Fruit fly (Drosophila melanogaster) whole organism, pupa: ENCODE data around the gene TyrRS.

Experiments
- CG10348 ChIP-seq: fragments of 200-800 bp; sonication (Bioruptor generic); IDR thresholded peaks from 2 replicates; pipeline ENCODE4 v1.3.6; 2022; ENCODE audit warnings: missing biosample characterization, missing genetic modification characterization
- CG12605 ChIP-seq: fragments of 200-800 bp; sonication (Bioruptor generic); IDR thresholded peaks from 2 replicates; pipeline ENCODE4 v1.3.6; 2022; ENCODE audit warnings: missing biosample characterization, missing genetic modification characterization
- CG15710 ChIP-seq: fragments of 200-800 bp; sonication (Bioruptor generic); optimal IDR thresholded peaks from 2 replicates; lab custom pipeline; 2018; ENCODE audit warnings: missing biosample characterization, mild to moderate bottlenecking, missing genetic modification characterization, moderate library complexity
- CG17806 ChIP-seq: fragments of 200-800 bp; sonication (Bioruptor generic); optimal IDR thresholded peaks from 2 replicates; lab custom pipeline; 2018; ENCODE audit warnings: missing biosample characterization, mild to moderate bottlenecking, missing genetic modification characterization, moderate library complexity
- CG4496 ChIP-seq: fragments of 200-800 bp; sonication (Bioruptor generic); IDR thresholded peaks from 3 replicates; pipeline ENCODE4 v1.3.6; 2022; ENCODE audit warnings: missing biosample characterization, missing genetic modification characterization
- CG8301 ChIP-seq: fragments of 200-800 bp; sonication (Bioruptor generic); optimal IDR thresholded peaks from 2 replicates; lab custom pipeline; 2018; ENCODE audit warnings: missing biosample characterization, mild to moderate bottlenecking, missing genetic modification characterization
- CG9948 ChIP-seq: fragments of 200-800 bp; sonication (Bioruptor generic); optimal IDR thresholded peaks from 2 replicates; lab custom pipeline; 2018; ENCODE audit warnings: missing biosample characterization, mild to moderate bottlenecking, missing genetic modification characterization, moderate library complexity
- D1 ChIP-seq: fragments of 200-800 bp; sonication (Bioruptor generic); optimal IDR thresholded peaks from 2 replicates; lab custom pipeline; 2018; ENCODE audit warnings: missing biosample characterization, mild to moderate bottlenecking, missing genetic modification characterization, moderate library complexity
- EcR ChIP-seq: fragments of 200-800 bp; sonication (Bioruptor generic); optimal IDR thresholded peaks from 3 replicates; lab custom pipeline; 2019; ENCODE audit warnings: missing biosample characterization, missing genetic modification characterization, mild to moderate bottlenecking, moderate library complexity, missing genetic modification reagents
- Pif1A ChIP-seq: fragments of 200-800 bp; sonication (Bioruptor generic); optimal IDR thresholded peaks from 3 replicates; lab custom pipeline; 2016; ENCODE audit warnings: missing biosample characterization, missing genetic modification characterization
- Pif1B ChIP-seq: fragments of 200-800 bp; sonication (Bioruptor generic); optimal IDR thresholded peaks from 3 replicates; lab custom pipeline; 2016; ENCODE audit warnings: missing biosample characterization, missing genetic modification characterization
- Snoo ChIP-seq: fragments of 200-800 bp; sonication (Bioruptor generic); optimal IDR thresholded peaks from 3 replicates; lab custom pipeline; 2017; ENCODE audit warnings: missing biosample characterization, mild to moderate bottlenecking, missing genetic modification characterization, inconsistent platforms
- fd96Ca ChIP-seq: fragments of 200-800 bp; sonication (Bioruptor generic); IDR thresholded peaks from 3 replicates; pipeline ENCODE4 v1.3.6; 2022; ENCODE audit warnings: missing biosample characterization, missing genetic modification characterization
- gl ChIP-seq: fragments of 200-800 bp; sonication (Bioruptor generic); optimal IDR thresholded peaks from 2 replicates; lab custom pipeline; 2018; ENCODE audit warnings: missing biosample characterization, mild to moderate bottlenecking, missing genetic modification characterization

Gene TyrRS

DNA sequence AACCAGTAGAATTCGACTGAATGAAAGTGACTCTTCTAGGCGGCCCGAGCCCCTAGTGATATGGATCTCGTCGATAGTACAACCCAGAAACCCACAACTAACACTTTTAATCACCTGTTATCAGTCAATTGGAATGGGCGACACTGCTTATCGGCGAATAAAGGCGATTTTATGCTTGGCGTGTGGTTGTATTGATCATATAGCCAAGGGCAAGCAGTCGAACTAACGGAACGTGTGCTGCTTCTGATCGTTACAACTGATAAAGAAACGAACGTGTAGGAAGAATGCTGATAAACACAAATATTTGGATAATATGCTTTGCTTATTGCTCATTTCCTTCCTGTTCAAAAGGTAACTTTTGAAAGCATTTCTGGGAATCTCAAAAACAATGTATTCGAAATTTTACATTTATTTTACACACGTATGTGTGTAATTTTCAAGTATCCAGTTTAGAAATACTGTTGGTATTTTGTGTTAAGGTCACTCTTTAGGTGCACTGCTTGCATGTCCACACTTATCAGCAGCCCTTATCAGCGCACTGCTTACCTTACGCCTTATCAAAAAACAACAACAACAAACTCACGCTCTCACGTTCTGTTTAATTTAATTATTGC, 37.8 kb downstream of the TyrRS start, which contains the start of gene Agpat4:
Gene Agpat4 (minus strand): TSS at position 387 of the 614 bp plus-strand sequence.
- no peak for TF ChIP-seq Snoo (tag; lab: Kevin White, UChicago)
- no peak for TF ChIP-seq CG8301 (tag; lab: Kevin White, UChicago)
- TF ChIP-seq CG9948 (tag; lab: Kevin White, UChicago), result no peak
- TF ChIP-seq CG15710 (tag; lab: Kevin White, UChicago), result no peak
- no peak for TF ChIP-seq CG10348 (GFP tag; lab: Robert Waterston, UW)
- no peak for TF ChIP-seq fd96Ca
- TF ChIP-seq CG17806 (tag; lab: Kevin White, UChicago), result no peak
- TF ChIP-seq Pif1A (GFP tag; lab: Kevin White, UChicago), result no peak

DNA sequence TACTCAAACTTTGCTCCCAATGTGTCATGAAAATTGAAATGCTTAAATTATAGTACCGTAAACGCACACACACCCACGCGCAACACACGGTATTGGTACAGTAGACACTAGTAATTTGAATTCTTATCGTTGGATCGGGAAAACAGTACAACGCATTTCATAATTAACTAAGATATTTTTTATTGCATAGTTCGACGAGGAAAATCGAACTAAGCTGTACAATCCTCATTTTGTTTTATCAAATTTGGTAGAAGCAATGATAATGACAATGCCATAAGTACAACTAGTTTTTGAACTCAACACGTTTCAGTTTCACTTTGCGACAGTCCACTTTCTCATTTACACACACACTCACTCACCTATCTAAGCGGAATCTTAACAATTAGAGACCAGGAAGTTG, 38.3 kb downstream of the TyrRS start:
- TF ChIP-seq CG8301 (tag; lab: Kevin White, UChicago) (peak; percentile 21), CG4496 (GFP tag; lab: Robert Waterston, UW) (no peak)
- TF ChIP-seq, all 21 proteins: peak for 1

DNA sequence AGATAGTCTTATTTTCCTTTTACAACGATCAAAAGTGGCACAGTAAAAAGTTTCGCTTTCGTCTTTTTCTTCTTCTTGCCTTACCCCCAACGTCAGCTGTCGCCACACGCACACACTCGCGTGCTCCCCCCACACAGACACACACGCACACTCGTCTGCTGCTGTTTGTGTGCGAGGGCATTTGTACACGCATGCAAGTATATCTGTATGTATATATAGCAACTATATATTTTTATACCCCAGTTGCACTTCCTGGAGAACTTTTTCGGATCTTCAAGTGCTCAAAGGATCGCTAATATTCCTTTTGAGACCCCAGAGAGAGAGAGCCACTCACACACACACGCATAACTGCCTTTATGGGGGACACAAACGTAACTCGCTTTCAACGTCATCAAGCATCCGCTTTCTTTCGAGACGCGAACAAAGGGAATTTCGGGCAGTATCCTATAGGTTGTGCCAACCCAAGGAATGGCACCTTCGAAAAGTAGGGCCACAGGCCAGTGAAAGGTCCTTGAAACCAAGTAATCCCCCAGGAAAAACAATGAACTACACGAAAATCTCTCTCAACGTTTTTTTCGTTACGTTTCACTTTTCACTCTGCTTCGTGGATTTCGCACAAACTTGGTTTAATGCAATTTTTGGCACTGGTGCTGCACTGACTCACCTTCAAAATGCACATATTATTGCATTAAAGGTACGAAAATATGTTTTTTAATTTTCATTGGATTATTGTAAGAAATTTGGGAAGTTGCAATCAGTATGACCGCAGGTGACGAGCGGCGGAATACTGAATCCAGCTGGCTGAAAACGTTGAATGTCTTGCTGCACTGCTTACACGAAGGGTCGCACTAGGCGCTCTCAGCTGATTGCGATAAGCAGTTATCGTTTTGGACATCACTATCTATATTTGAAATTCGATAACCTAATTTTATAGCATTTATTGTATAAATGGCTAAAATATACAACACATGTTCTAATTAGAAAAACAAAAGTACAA, 41.0 kb downstream of the TyrRS start, which contains the start of gene roq:
Gene roq (minus strand): TSS at position 799 of the 997 bp plus-strand sequence.
- peak; percentile 16; the same call in 1 of the 2 replicates for TF ChIP-seq CG12605 (GFP tag; lab: Robert Waterston, UW)
- TF ChIP-seq gl (tag; lab: Kevin White, UChicago), result peak; percentile 11
- peak; percentile 29 for TF ChIP-seq EcR (GFP tag; lab: Kevin White, UChicago)
- TF ChIP-seq CG8301 (tag; lab: Kevin White, UChicago), result no peak
- TF ChIP-seq Pif1B (GFP tag; lab: Kevin White, UChicago), result no peak
- no peak for TF ChIP-seq CG15710 (tag; lab: Kevin White, UChicago)

DNA sequence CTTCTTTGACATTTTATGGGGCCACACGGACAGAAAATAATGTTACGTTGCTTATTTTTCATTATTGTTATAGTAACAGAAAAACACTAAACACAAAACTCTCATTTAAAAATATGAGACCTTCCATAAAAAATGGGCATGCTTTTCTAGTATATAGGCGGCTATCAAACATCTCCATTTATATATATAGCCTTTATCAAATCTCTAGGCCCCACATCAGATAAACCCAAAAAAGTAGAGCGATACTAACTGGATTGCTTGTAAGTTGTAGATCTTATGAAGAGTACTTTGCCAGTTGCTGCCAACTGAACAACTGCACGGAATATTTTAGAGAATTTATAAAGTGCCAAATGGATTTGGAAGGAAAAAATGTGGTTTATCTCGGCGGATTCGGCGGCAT, 49.6 kb downstream of the TyrRS start, which contains the start of gene CG18814:
Gene CG18814 (plus strand): TSS at position 301 of the 400 bp plus-strand sequence.
- no peak for TF ChIP-seq Pif1B (GFP tag; lab: Kevin White, UChicago)
- no peak for TF ChIP-seq D1
- TF ChIP-seq CG9948 (tag; lab: Kevin White, UChicago), result no peak
- TF ChIP-seq, all 21 proteins: peak for 0

DNA sequence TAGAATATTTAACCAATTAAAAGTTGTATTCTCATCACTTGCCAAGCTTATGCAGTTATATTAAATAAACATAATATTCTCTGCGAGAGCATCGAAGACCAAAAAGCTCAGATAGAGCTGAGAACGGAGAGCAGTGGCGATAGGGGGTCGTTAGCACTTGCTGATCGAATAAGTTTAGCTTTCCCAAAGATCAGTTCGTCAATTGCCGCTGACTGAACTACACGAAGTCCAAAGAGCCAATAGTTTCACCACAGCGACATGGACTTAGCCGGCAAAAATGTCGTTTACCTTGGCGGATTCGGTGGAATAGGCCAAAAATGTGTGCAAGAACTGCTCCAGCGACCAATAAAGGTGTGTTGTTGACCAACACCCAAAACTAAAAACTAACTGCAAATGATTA, 50.9 kb downstream of the TyrRS start, which contains the start of gene CG4842:
Gene CG4842 (plus strand): TSS at position 191 of the 400 bp plus-strand sequence.
- TF ChIP-seq EcR (GFP tag; lab: Kevin White, UChicago) (peak; percentile 7), CG9948 (tag; lab: Kevin White, UChicago) (no peak)
